Worm (Caenorhabditis elegans) whole organism, young adult: ENCODE measurements around the gene srh-218.

Experiments
- F37B4.10 ChIP-seq: fragments of 200-800 bp; sonication (Bioruptor generic); IDR thresholded peaks from 2 replicates; pipeline ENCODE4 v1.3.6; 2022; ENCODE audit warnings: missing genetic modification characterization, missing compliant biosample characterization
- Y53F4B.3 ChIP-seq: fragments of 200-800 bp; sonication (Bioruptor generic); IDR thresholded peaks from 2 replicates; pipeline ENCODE4 v1.3.6; 2022; ENCODE audit warnings: missing genetic modification reagents, missing genetic modification characterization, missing compliant biosample characterization
- Y67H2A.10 ChIP-seq: fragments of 200-800 bp; sonication (Bioruptor generic); conservative IDR thresholded peaks from 2 replicates; pipeline ENCODE4 v1.3.6; 2022; ENCODE audit warnings: missing genetic modification reagents, missing genetic modification characterization, missing compliant biosample characterization
- Y95B8A.8 ChIP-seq: fragments of 200-800 bp; sonication (Bioruptor generic); IDR thresholded peaks from 2 replicates; pipeline ENCODE4 v1.3.6; 2022; ENCODE audit warnings: missing genetic modification reagents, missing genetic modification characterization, missing compliant biosample characterization
- akir-1 ChIP-seq: fragments of 200-800 bp; sonication (Bioruptor generic); optimal IDR thresholded peaks from 2 replicates; lab custom pipeline; 2018; ENCODE audit warnings: mild to moderate bottlenecking, missing genetic modification characterization, moderate library complexity, missing compliant biosample characterization
- ama-1 ChIP-seq, 3 experiments: fragments of 150-350 bp in 1 of 3; sonication (generic microtip) in 2 of 3; optimal IDR thresholded peaks; 2 replicates each; lab custom pipeline; 2014 to 2018; ENCODE audit warnings: missing biosample characterization in 2 of 3, missing genetic modification characterization in 2 of 3, missing genetic modification reagents in 2 of 3
- ccch-3 ChIP-seq: fragments of 200-800 bp; sonication (Bioruptor generic); optimal IDR thresholded peaks from 2 replicates; lab custom pipeline; 2018; ENCODE audit warnings: mild to moderate bottlenecking, missing genetic modification characterization, missing compliant biosample characterization
- ets-4 ChIP-seq: fragments of 200-800 bp; sonication (Bioruptor generic); optimal IDR thresholded peaks from 2 replicates; lab custom pipeline; 2018; ENCODE audit warnings: mild to moderate bottlenecking, missing genetic modification characterization, missing compliant biosample characterization
- hrde-1 ChIP-seq: sonication (generic microtip); optimal IDR thresholded peaks from 2 replicates; lab custom pipeline; 2016; ENCODE audit warnings: missing genetic modification characterization, mild to moderate bottlenecking, missing compliant biosample characterization, moderate library complexity, missing genotype, missing genetic modification reagents, borderline replicate concordance
- lag-1 ChIP-seq: fragments of 200-800 bp; sonication (Bioruptor generic); IDR thresholded peaks from 2 replicates; pipeline ENCODE4 v1.3.6; 2022; ENCODE audit warnings: missing genetic modification reagents, missing genetic modification characterization, missing compliant biosample characterization
- lin-35 ChIP-seq, 3 experiments: fragments of 150-350 bp in 2 of 3; sonication (generic microtip) in 1 of 3; optimal IDR thresholded peaks; 2 replicates each; lab custom pipeline; 2014 to 2018; ENCODE audit warnings: missing biosample characterization in 3 of 3, missing genetic modification characterization in 3 of 3, missing genetic modification reagents in 3 of 3
- snpc-4 ChIP-seq, 5 experiments: fragments of 150-350 bp in 1 of 5; sonication (generic microtip) in 4 of 5; optimal IDR thresholded peaks; 2 replicates each; lab custom pipeline; 2014 to 2018; ENCODE audit warnings: missing genetic modification characterization in 5 of 5, missing biosample characterization in 3 of 5, antibody characterized with exemption in 2 of 5, mild to moderate bottlenecking in 2 of 5, missing compliant biosample characterization in 2 of 5, missing genotype in 2 of 5, moderate library complexity in 2 of 5, missing genetic modification reagents in 1 of 5
- tbp1 ChIP-seq: fragments of 200-800 bp; sonication (Bioruptor generic); optimal IDR thresholded peaks from 2 replicates; lab custom pipeline; 2018; ENCODE audit warnings: mild to moderate bottlenecking, missing genetic modification characterization, missing compliant biosample characterization
- unc-62 ChIP-seq: fragments of 150-350 bp; optimal IDR thresholded peaks from 2 replicates; lab custom pipeline; 2014; ENCODE audit warnings: missing biosample characterization, missing genetic modification reagents, missing genetic modification characterization

ce11 chrV:15481374-15481773, 12.4 kb upstream of the srh-218 start, which contains the start of gene nhr-150:
- TF ChIP-seq unc-62 (GFP tag; lab: Kevin White, UChicago): no peak
- no peak for TF ChIP-seq ama-1 (optimal IDR thresholded peaks at IDR 0.05; lab: Kevin White, UChicago)
- no peak for TF ChIP-seq ama-1 (GFP tag; optimal IDR thresholded peaks at IDR 0.05; lab: Kevin White, UChicago)
- TF ChIP-seq ccch-3 (GFP tag; lab: Kevin White, UChicago): no peak
- no peak for TF ChIP-seq akir-1 (GFP tag; lab: Kevin White, UChicago)
- TF ChIP-seq Y95B8A.8 (GFP tag; lab: Robert Waterston, UW): no peak
- TF ChIP-seq F37B4.10: no peak
- TF ChIP-seq Y67H2A.10 (GFP tag; lab: Robert Waterston, UW): no peak
- no peak for TF ChIP-seq hrde-1 (tag; lab: Kevin White, UChicago)
- TF ChIP-seq Y53F4B.3 (GFP tag; lab: Robert Waterston, UW): no peak
- TF ChIP-seq snpc-4 (GFP tag; optimal IDR thresholded peaks at IDR 0.05; lab: Kevin White, UChicago): no peak
- TF ChIP-seq snpc-4 (tag; optimal IDR thresholded peaks at IDR 0.05; lab: Kevin White, UChicago): no peak
- TF ChIP-seq lin-35 (GFP tag; optimal IDR thresholded peaks at IDR 0.05; lab: Kevin White, UChicago): no peak
- no peak for TF ChIP-seq tbp1 (GFP tag; lab: Kevin White, UChicago)
- no peak for TF ChIP-seq ets-4 (GFP tag; lab: Kevin White, UChicago)
- no peak for TF ChIP-seq lag-1 (GFP tag; lab: Robert Waterston, UW)
